Fruit fly (Drosophila melanogaster) whole organism, embryonic: Measurements from ENCODE around the gene CG11698.

Experiments
- CG11093 ChIP-seq: fragments of 200-800 bp; sonication (Bioruptor generic); IDR thresholded peaks from 3 replicates; pipeline ENCODE4 v1.3.6; 2022; ENCODE audit warnings: missing biosample characterization, missing genetic modification characterization
- CG11695 ChIP-seq: fragments of 200-800 bp; sonication (Bioruptor generic); IDR thresholded peaks from 3 replicates; pipeline ENCODE4 v1.3.6; 2022; ENCODE audit warnings: missing biosample characterization, missing genetic modification characterization
- CG12104 ChIP-seq: fragments of 200-800 bp; sonication (Bioruptor generic); optimal IDR thresholded peaks from 3 replicates; lab custom pipeline; 2016; ENCODE audit warnings: missing biosample characterization, missing genetic modification characterization
- CG12155 ChIP-seq: fragments of 200-800 bp; sonication (Bioruptor generic); optimal IDR thresholded peaks from 3 replicates; lab custom pipeline; 2016; ENCODE audit warnings: missing biosample characterization, missing genetic modification characterization
- CG12942 ChIP-seq: fragments of 200-800 bp; sonication (Bioruptor generic); optimal IDR thresholded peaks from 3 replicates; lab custom pipeline; 2016; ENCODE audit warnings: missing biosample characterization, missing genetic modification characterization
- CG14667 ChIP-seq: fragments of 200-800 bp; sonication (Bioruptor generic); IDR thresholded peaks from 2 replicates; pipeline ENCODE4 v1.3.6; 2022; ENCODE audit warnings: missing biosample characterization, missing genetic modification characterization
- CG1792 ChIP-seq: fragments of 200-800 bp; sonication (Bioruptor generic); optimal IDR thresholded peaks from 2 replicates; lab custom pipeline; 2016; ENCODE audit warnings: missing biosample characterization, missing genetic modification characterization
- CG32532 ChIP-seq: fragments of 200-800 bp; sonication (Bioruptor generic); IDR thresholded peaks from 2 replicates; pipeline ENCODE4 v1.3.6; 2022; ENCODE audit warnings: missing biosample characterization, missing genetic modification characterization
- CG4282 ChIP-seq: fragments of 200-800 bp; sonication (Bioruptor generic); optimal IDR thresholded peaks from 2 replicates; lab custom pipeline; 2016; ENCODE audit warnings: missing biosample characterization, missing genetic modification characterization
- CG4854 ChIP-seq: fragments of 200-800 bp; sonication (Bioruptor generic); optimal IDR thresholded peaks from 2 replicates; lab custom pipeline; 2016; ENCODE audit warnings: missing biosample characterization, missing genetic modification characterization, inconsistent platforms
- CG7745 ChIP-seq: fragments of 200-800 bp; sonication (Bioruptor generic); optimal IDR thresholded peaks from 2 replicates; lab custom pipeline; 2018; ENCODE audit warnings: missing biosample characterization, mild to moderate bottlenecking, missing genetic modification characterization, moderate library complexity
- CG8281 ChIP-seq: fragments of 200-800 bp; sonication (Bioruptor generic); optimal IDR thresholded peaks from 2 replicates; lab custom pipeline; 2018; ENCODE audit warnings: missing biosample characterization, mild to moderate bottlenecking, missing genetic modification characterization, moderate library complexity
- CG8359 ChIP-seq: fragments of 200-800 bp; sonication (Bioruptor generic); optimal IDR thresholded peaks from 2 replicates; lab custom pipeline; 2017; ENCODE audit warnings: missing biosample characterization, mild to moderate bottlenecking, missing genetic modification characterization, borderline replicate concordance
- CG8924 ChIP-seq: fragments of 200-800 bp; optimal IDR thresholded peaks from 3 replicates; lab custom pipeline; 2019; ENCODE audit warnings: missing biosample characterization, mild to moderate bottlenecking, missing genetic modification characterization, moderate library complexity
- CG9437 ChIP-seq: fragments of 200-800 bp; sonication (Bioruptor generic); optimal IDR thresholded peaks from 2 replicates; lab custom pipeline; 2018; ENCODE audit warnings: missing biosample characterization, mild to moderate bottlenecking, missing genetic modification characterization
- CG9932 ChIP-seq: fragments of 200-800 bp; sonication (Bioruptor generic); IDR thresholded peaks from 2 replicates; pipeline ENCODE4 v1.3.6; 2022; ENCODE audit warnings: missing biosample characterization, missing genetic modification characterization
- Dip2 ChIP-seq: fragments of 200-800 bp; sonication (Bioruptor generic); IDR thresholded peaks from 2 replicates; pipeline ENCODE4 v1.3.6; 2022; ENCODE audit warnings: missing biosample characterization, missing genetic modification characterization
- Oli ChIP-seq: fragments of 200-800 bp; sonication (Bioruptor generic); optimal IDR thresholded peaks from 2 replicates; lab custom pipeline; 2018; ENCODE audit warnings: missing biosample characterization, mild to moderate bottlenecking, missing genetic modification characterization, moderate library complexity
- PHDP ChIP-seq: fragments of 200-800 bp; sonication (Bioruptor generic); optimal IDR thresholded peaks from 3 replicates; lab custom pipeline; 2018; ENCODE audit warnings: missing biosample characterization, mild to moderate bottlenecking, missing genetic modification characterization, moderate library complexity
- Sox102F ChIP-seq: fragments of 200-800 bp; sonication (Bioruptor generic); optimal IDR thresholded peaks from 2 replicates; lab custom pipeline; 2018; ENCODE audit warnings: missing biosample characterization, mild to moderate bottlenecking, missing genetic modification characterization, moderate library complexity
- Sry-δ ChIP-seq: fragments of 200-800 bp; sonication (Bioruptor generic); optimal IDR thresholded peaks from 2 replicates; lab custom pipeline; 2016; ENCODE audit warnings: missing biosample characterization, missing genetic modification characterization
- Usf ChIP-seq: fragments of 200-800 bp; sonication (Bioruptor generic); optimal IDR thresholded peaks from 2 replicates; lab custom pipeline; 2017; ENCODE audit warnings: missing genotype, missing biosample characterization, missing genetic modification characterization
- abd-A ChIP-seq: fragments of 200-800 bp; sonication (Bioruptor generic); optimal IDR thresholded peaks from 3 replicates; lab custom pipeline; 2019; ENCODE audit warnings: missing biosample characterization, mild to moderate bottlenecking, missing genetic modification characterization, moderate library complexity
- al ChIP-seq: fragments of 200-800 bp; sonication (Bioruptor generic); IDR thresholded peaks from 2 replicates; pipeline ENCODE4 v1.3.6; 2022; ENCODE audit warnings: missing biosample characterization, missing genetic modification characterization
- amos ChIP-seq: fragments of 200-800 bp; sonication (Bioruptor generic); IDR thresholded peaks from 2 replicates; pipeline ENCODE4 v1.3.6; 2022; ENCODE audit warnings: missing biosample characterization, missing genetic modification characterization; ENCODE audit not compliant: partially characterized antibody
- ato ChIP-seq: fragments of 200-800 bp; sonication (Bioruptor generic); IDR thresholded peaks from 2 replicates; pipeline ENCODE4 v1.3.6; 2022; ENCODE audit warnings: missing biosample characterization, missing genetic modification characterization; ENCODE audit not compliant: partially characterized antibody
- az2 ChIP-seq: fragments of 200-800 bp; sonication (Bioruptor generic); optimal IDR thresholded peaks from 3 replicates; lab custom pipeline; 2016; ENCODE audit warnings: missing biosample characterization, missing genetic modification characterization
- bcd ChIP-seq: fragments of 200-800 bp; sonication (Bioruptor generic); optimal IDR thresholded peaks from 2 replicates; lab custom pipeline; 2017; ENCODE audit warnings: missing biosample characterization, mild to moderate bottlenecking, missing genetic modification characterization
- bowl ChIP-seq: fragments of 200-800 bp; sonication (Bioruptor generic); IDR thresholded peaks from 2 replicates; pipeline ENCODE4 v1.3.6; 2022; ENCODE audit warnings: missing biosample characterization, missing genetic modification characterization
- corto ChIP-seq: fragments of 200-800 bp; sonication (Bioruptor generic); optimal IDR thresholded peaks from 2 replicates; lab custom pipeline; 2016; ENCODE audit warnings: missing biosample characterization, mild to moderate bottlenecking, missing genetic modification characterization, moderate library complexity
- croc ChIP-seq: fragments of 200-800 bp; sonication (Bioruptor generic); conservative IDR thresholded peaks from 3 replicates; pipeline ENCODE4 v1.3.6; 2022; ENCODE audit warnings: missing biosample characterization, missing genetic modification characterization
- dati ChIP-seq: fragments of 200-800 bp; sonication (Bioruptor generic); IDR thresholded peaks from 2 replicates; pipeline ENCODE4 v1.3.6; 2022; ENCODE audit warnings: missing biosample characterization, missing genetic modification characterization
- dimm ChIP-seq: fragments of 200-800 bp; sonication (Bioruptor generic); IDR thresholded peaks from 2 replicates; pipeline ENCODE4 v1.3.6; 2022; ENCODE audit warnings: missing biosample characterization, missing genetic modification characterization
- eve ChIP-seq, 2 experiments: fragments of >200 bp; optimal IDR thresholded peaks; 2 replicates each; lab custom pipeline; 2017; ENCODE audit warnings: missing biosample characterization in 2 of 2, missing genetic modification characterization in 2 of 2
- eyg ChIP-seq: fragments of 200-800 bp; sonication (Bioruptor generic); optimal IDR thresholded peaks from 3 replicates; lab custom pipeline; 2016; ENCODE audit warnings: missing biosample characterization, missing genetic modification characterization
- gcm ChIP-seq: fragments of 200-800 bp; sonication (Bioruptor generic); optimal IDR thresholded peaks from 2 replicates; lab custom pipeline; 2019; ENCODE audit warnings: missing biosample characterization, mild to moderate bottlenecking, missing genetic modification characterization, moderate library complexity
- gcm2 ChIP-seq: fragments of 200-800 bp; sonication (Bioruptor generic); optimal IDR thresholded peaks from 2 replicates; lab custom pipeline; 2016; ENCODE audit warnings: missing biosample characterization, missing genetic modification characterization
- hb ChIP-seq: fragments of 200-800 bp; sonication (Bioruptor generic); IDR thresholded peaks from 3 replicates; pipeline ENCODE4 v1.3.6; 2022; ENCODE audit warnings: missing biosample characterization, missing genetic modification characterization; ENCODE audit not compliant: partially characterized antibody
- knrl ChIP-seq: fragments of 200-800 bp; sonication (Bioruptor generic); IDR thresholded peaks from 3 replicates; pipeline ENCODE4 v1.3.6; 2022; ENCODE audit warnings: missing biosample characterization, missing genetic modification characterization; ENCODE audit not compliant: partially characterized antibody
- lbe ChIP-seq: fragments of 200-800 bp; sonication (Bioruptor generic); optimal IDR thresholded peaks from 2 replicates; lab custom pipeline; 2016; ENCODE audit warnings: missing biosample characterization, mild to moderate bottlenecking, missing genetic modification characterization
- lola ChIP-seq, 3 experiments: fragments of >200 bp in 2 of 3; fragments of 200-800 bp in 1 of 3; sonication (Bioruptor generic) in 1 of 3; optimal IDR thresholded peaks; 2 replicates each; lab custom pipeline; 2017 to 2019; ENCODE audit warnings: missing biosample characterization in 3 of 3, missing genetic modification characterization in 3 of 3, mild to moderate bottlenecking in 1 of 3, moderate library complexity in 1 of 3
- nerfin-1 ChIP-seq: fragments of 200-800 bp; sonication (Bioruptor generic); optimal IDR thresholded peaks from 3 replicates; lab custom pipeline; 2019; ENCODE audit warnings: missing biosample characterization, mild to moderate bottlenecking, missing genetic modification characterization, moderate library complexity
- odd ChIP-seq: fragments of 200-800 bp; sonication (Bioruptor generic); optimal IDR thresholded peaks from 2 replicates; lab custom pipeline; 2017; ENCODE audit warnings: missing biosample characterization, mild to moderate bottlenecking, missing genetic modification characterization
- pum ChIP-seq: fragments of 200-800 bp; sonication (Bioruptor generic); optimal IDR thresholded peaks from 2 replicates; lab custom pipeline; 2016; ENCODE audit warnings: missing biosample characterization, missing genetic modification characterization
- scrt ChIP-seq: fragments of 200-800 bp; sonication (Bioruptor generic); optimal IDR thresholded peaks from 2 replicates; lab custom pipeline; 2018; ENCODE audit warnings: missing biosample characterization, mild to moderate bottlenecking, missing genetic modification characterization, moderate library complexity
- sisA ChIP-seq: fragments of 200-800 bp; sonication (Bioruptor generic); IDR thresholded peaks from 2 replicates; pipeline ENCODE4 v1.3.6; 2022; ENCODE audit warnings: missing biosample characterization, missing genetic modification characterization
- slbo ChIP-seq: fragments of 200-800 bp; sonication (Bioruptor generic); IDR thresholded peaks from 2 replicates; pipeline ENCODE4 v1.3.6; 2022; ENCODE audit warnings: missing biosample characterization, missing genetic modification characterization
- trem ChIP-seq: fragments of 200-800 bp; optimal IDR thresholded peaks from 3 replicates; lab custom pipeline; 2019; ENCODE audit warnings: missing biosample characterization, mild to moderate bottlenecking, missing genetic modification characterization, moderate library complexity
- usp ChIP-seq: fragments of >200 bp; optimal IDR thresholded peaks from 2 replicates; lab custom pipeline; 2017; ENCODE audit warnings: missing biosample characterization, missing genetic modification characterization
- vvl ChIP-seq: fragments of 200-800 bp; sonication (Bioruptor generic); IDR thresholded peaks from 2 replicates; pipeline ENCODE4 v1.3.6; 2022; ENCODE audit warnings: missing biosample characterization, missing genetic modification characterization

The CG11698 gene

dm6 chr3R:8354458-8354857 is 42.5 kb downstream of the CG11698 start (continued):
- TF ChIP-seq scrt = no peak
- TF ChIP-seq eve (GFP tag; optimal IDR thresholded peaks at IDR 0.05; lab: Kevin White, UChicago) = no peak
- TF ChIP-seq bowl (GFP tag; lab: Robert Waterston, UW) = no peak
- no peak for TF ChIP-seq CG4282 (GFP tag; lab: Kevin White, UChicago)
- TF ChIP-seq CG7745 (tag; lab: Kevin White, UChicago) = no peak
- no peak for TF ChIP-seq croc (GFP tag; lab: Robert Waterston, UW)
- TF ChIP-seq CG12942 (GFP tag; lab: Kevin White, UChicago) = no peak
- no peak for TF ChIP-seq eyg (GFP tag; lab: Kevin White, UChicago)
- no peak for TF ChIP-seq Usf
- TF ChIP-seq Sox102F (GFP tag; lab: Kevin White, UChicago) = peak; percentile 78
- TF ChIP-seq CG11093 (GFP tag; lab: Robert Waterston, UW) = peak; percentile 46; the same call in 2 of the 3 replicates
- 0 out of 2 replicates have a peak, but pooled peaks have one; percentile 17 for TF ChIP-seq dimm (GFP tag; lab: Robert Waterston, UW)
- peak; percentile 87 for TF ChIP-seq vvl (GFP tag; lab: Robert Waterston, UW)
- TF ChIP-seq az2 (GFP tag; lab: Kevin White, UChicago) = peak; percentile 23
- TF ChIP-seq lola (GFP tag; optimal IDR thresholded peaks at IDR 0.05; lab: Kevin White, UChicago) = no peak
- no peak for TF ChIP-seq CG1792 (GFP tag; lab: Kevin White, UChicago)

- TF ChIP-seq hb (GFP tag; lab: Robert Waterston, UW) (no peak), pum (GFP tag; lab: Kevin White, UChicago) (no peak), CG4854 (GFP tag; lab: Kevin White, UChicago) (no peak), CG8359 (GFP tag; lab: Kevin White, UChicago) (no peak), CG12104 (no peak), CG11695 (no peak), Oli (peak; percentile 47), knrl (GFP tag; lab: Robert Waterston, UW) (no peak), corto (GFP tag; lab: Kevin White, UChicago) (no peak), CG14667 (GFP tag; lab: Robert Waterston, UW) (no peak), abd-A (tag; lab: Kevin White, UChicago) (no peak), CG12155 (GFP tag; lab: Kevin White, UChicago) (no peak), Sry-δ (GFP tag; lab: Kevin White, UChicago) (no peak), dati (GFP tag; lab: Robert Waterston, UW) (no peak), CG8281 (tag; lab: Kevin White, UChicago) (no peak), CG12942 (GFP tag; lab: Kevin White, UChicago) (no peak), CG32532 (GFP tag; lab: Robert Waterston, UW) (no peak), usp (GFP tag; lab: Kevin White, UChicago) (no peak), nerfin-1 (tag; lab: Kevin White, UChicago) (no peak), sisA (GFP tag; lab: Robert Waterston, UW) (peak; percentile 41; the same call in 1 of the 2 replicates), CG8924 (tag; lab: Kevin White, UChicago) (no peak), trem (tag; lab: Kevin White, UChicago) (no peak), Dip2 (GFP tag; lab: Robert Waterston, UW) (no peak), gcm (no peak), odd (no peak), bcd (GFP tag; lab: Kevin White, UChicago) (no peak), al (GFP tag; lab: Robert Waterston, UW) (no peak), gcm2 (GFP tag; lab: Kevin White, UChicago) (no peak), amos (GFP tag; lab: Robert Waterston, UW) (no peak), slbo (GFP tag; lab: Robert Waterston, UW) (0 out of 2 replicates have a peak, but pooled peaks have one; percentile 7), CG9437 (GFP tag; lab: Kevin White, UChicago) (no peak), PHDP (tag; lab: Kevin White, UChicago) (no peak), ato (no peak), lbe (no peak), CG9932 (no peak)
These were observed 43.0 kb downstream of the CG11698 start for dm6 chr3R:8354969-8355368.
